Fruit fly (Drosophila melanogaster) whole organism, embryonic: ENCODE measurements around the gene Lsd-1.

Experiments
- Asciz ChIP-seq: fragments of 200-800 bp; sonication (Bioruptor generic); optimal IDR thresholded peaks from 2 replicates; lab custom pipeline; 2017; ENCODE audit warnings: missing biosample characterization, mild to moderate bottlenecking, missing genetic modification characterization, missing genetic modification reagents
- Bgb ChIP-seq: fragments of 200-800 bp; sonication (Bioruptor generic); IDR thresholded peaks from 2 replicates; pipeline ENCODE4 v1.3.6; 2022; ENCODE audit warnings: missing biosample characterization, missing genetic modification characterization; ENCODE audit not compliant: partially characterized antibody
- CG10979 ChIP-seq: fragments of 200-800 bp; sonication (Bioruptor generic); optimal IDR thresholded peaks from 2 replicates; lab custom pipeline; 2018; ENCODE audit warnings: missing biosample characterization, mild to moderate bottlenecking, missing genetic modification characterization, moderate library complexity
- CG11560 ChIP-seq: fragments of 200-800 bp; sonication (Bioruptor generic); IDR thresholded peaks from 3 replicates; pipeline ENCODE4 v1.3.6; 2022; ENCODE audit warnings: missing biosample characterization, missing genetic modification characterization
- CG11695 ChIP-seq: fragments of 200-800 bp; sonication (Bioruptor generic); IDR thresholded peaks from 3 replicates; pipeline ENCODE4 v1.3.6; 2022; ENCODE audit warnings: missing biosample characterization, missing genetic modification characterization
- CG11696 ChIP-seq: fragments of 200-800 bp; sonication (Bioruptor generic); IDR thresholded peaks from 2 replicates; pipeline ENCODE4 v1.3.6; 2022; ENCODE audit warnings: missing biosample characterization, missing genetic modification characterization
- CG13287 ChIP-seq: fragments of 200-800 bp; sonication (Bioruptor generic); IDR thresholded peaks from 2 replicates; pipeline ENCODE4 v1.3.6; 2022; ENCODE audit warnings: missing biosample characterization, missing genetic modification characterization; ENCODE audit not compliant: partially characterized antibody
- CG14860 ChIP-seq: fragments of 200-800 bp; sonication (Bioruptor generic); IDR thresholded peaks from 3 replicates; pipeline ENCODE4 v1.3.6; 2022; ENCODE audit warnings: missing biosample characterization, missing genetic modification characterization; ENCODE audit not compliant: partially characterized antibody
- CG15479 ChIP-seq: fragments of 200-800 bp; sonication (Bioruptor generic); optimal IDR thresholded peaks from 3 replicates; lab custom pipeline; 2019; ENCODE audit warnings: missing biosample characterization, mild to moderate bottlenecking, missing genetic modification characterization, moderate library complexity
- CG16779 ChIP-seq: fragments of 200-800 bp; sonication (Bioruptor generic); IDR thresholded peaks from 2 replicates; pipeline ENCODE4 v1.3.6; 2022; ENCODE audit warnings: missing biosample characterization, missing genetic modification characterization
- CG17568 ChIP-seq: fragments of 200-800 bp; sonication (Bioruptor generic); optimal IDR thresholded peaks from 2 replicates; lab custom pipeline; 2018; ENCODE audit warnings: missing biosample characterization, mild to moderate bottlenecking, missing genetic modification characterization, moderate library complexity
- CG18262 ChIP-seq: fragments of 200-800 bp; optimal IDR thresholded peaks from 3 replicates; lab custom pipeline; 2019; ENCODE audit warnings: missing biosample characterization, mild to moderate bottlenecking, missing genetic modification characterization, moderate library complexity
- CG2875 ChIP-seq: fragments of 200-800 bp; sonication (Bioruptor generic); optimal IDR thresholded peaks from 2 replicates; lab custom pipeline; 2017; ENCODE audit warnings: missing biosample characterization, mild to moderate bottlenecking, missing genetic modification characterization, missing genetic modification reagents
- CG34376 ChIP-seq: fragments of 200-800 bp; sonication (Bioruptor generic); optimal IDR thresholded peaks from 2 replicates; lab custom pipeline; 2018; ENCODE audit warnings: missing biosample characterization, mild to moderate bottlenecking, missing genetic modification characterization
- CG3847 ChIP-seq: fragments of 200-800 bp; sonication (Bioruptor generic); IDR thresholded peaks from 2 replicates; pipeline ENCODE4 v1.3.6; 2022; ENCODE audit warnings: missing biosample characterization, missing genetic modification characterization
- CG42726 ChIP-seq: fragments of 200-800 bp; sonication (Bioruptor generic); IDR thresholded peaks from 2 replicates; pipeline ENCODE4 v1.3.6; 2022; ENCODE audit warnings: missing biosample characterization, missing genetic modification characterization; ENCODE audit not compliant: partially characterized antibody
- CG4282 ChIP-seq: fragments of 200-800 bp; sonication (Bioruptor generic); optimal IDR thresholded peaks from 2 replicates; lab custom pipeline; 2016; ENCODE audit warnings: missing biosample characterization, missing genetic modification characterization
- CG4328 ChIP-seq: fragments of 200-800 bp; sonication (Bioruptor generic); optimal IDR thresholded peaks from 3 replicates; lab custom pipeline; 2017; ENCODE audit warnings: missing biosample characterization, missing genetic modification reagents, missing genetic modification characterization
- CG4424 ChIP-seq: fragments of 200-800 bp; sonication (Bioruptor generic); optimal IDR thresholded peaks from 3 replicates; lab custom pipeline; 2016; ENCODE audit warnings: missing biosample characterization, missing genetic modification characterization
- CG4854 ChIP-seq: fragments of 200-800 bp; sonication (Bioruptor generic); optimal IDR thresholded peaks from 2 replicates; lab custom pipeline; 2016; ENCODE audit warnings: missing biosample characterization, missing genetic modification characterization, inconsistent platforms
- CG6175 ChIP-seq: fragments of 200-800 bp; sonication (Bioruptor generic); IDR thresholded peaks from 3 replicates; pipeline ENCODE4 v1.3.6; 2022; ENCODE audit warnings: missing biosample characterization, missing genetic modification characterization
- CG6254 ChIP-seq: fragments of 200-800 bp; sonication (Bioruptor generic); optimal IDR thresholded peaks from 3 replicates; lab custom pipeline; 2017; ENCODE audit warnings: mild to moderate bottlenecking, missing biosample characterization, missing genetic modification reagents, missing genetic modification characterization
- CG6813 ChIP-seq: fragments of 200-800 bp; sonication (Bioruptor generic); optimal IDR thresholded peaks from 2 replicates; lab custom pipeline; 2017; ENCODE audit warnings: missing biosample characterization, missing genetic modification characterization, mild to moderate bottlenecking, moderate library complexity, missing genetic modification reagents
- CG7357 ChIP-seq: fragments of 200-800 bp; sonication (Bioruptor generic); IDR thresholded peaks from 3 replicates; pipeline ENCODE4 v1.3.6; 2022; ENCODE audit warnings: missing biosample characterization, missing genetic modification characterization
- CG9437 ChIP-seq: fragments of 200-800 bp; sonication (Bioruptor generic); optimal IDR thresholded peaks from 2 replicates; lab custom pipeline; 2018; ENCODE audit warnings: missing biosample characterization, mild to moderate bottlenecking, missing genetic modification characterization
- D19A ChIP-seq: fragments of 200-800 bp; optimal IDR thresholded peaks from 3 replicates; lab custom pipeline; 2019; ENCODE audit warnings: missing biosample characterization, mild to moderate bottlenecking, missing genetic modification characterization, moderate library complexity
- Dip3 ChIP-seq: fragments of 200-800 bp; sonication (Bioruptor generic); optimal IDR thresholded peaks from 3 replicates; lab custom pipeline; 2016; ENCODE audit warnings: missing biosample characterization, missing genetic modification characterization
- Elba2 ChIP-seq: fragments of 200-800 bp; sonication (Bioruptor generic); optimal IDR thresholded peaks from 3 replicates; lab custom pipeline; 2016; ENCODE audit warnings: missing biosample characterization, missing genetic modification characterization
- Med ChIP-seq: fragments of 200-800 bp; sonication (Bioruptor generic); peaks from one replicate; lab custom pipeline; 2016; ENCODE audit warnings: missing biosample characterization, missing genetic modification characterization, mild to moderate bottlenecking, inconsistent platforms, moderate library complexity
- Neu2 ChIP-seq: fragments of 200-800 bp; sonication (Bioruptor generic); optimal IDR thresholded peaks from 3 replicates; lab custom pipeline; 2016; ENCODE audit warnings: missing biosample characterization, missing genetic modification characterization, borderline replicate concordance
- Sry-β ChIP-seq: fragments of 200-800 bp; sonication (Bioruptor generic); optimal IDR thresholded peaks from 2 replicates; lab custom pipeline; 2018; ENCODE audit warnings: missing biosample characterization, mild to moderate bottlenecking, missing genetic modification characterization, moderate library complexity
- abd-A ChIP-seq: fragments of 200-800 bp; sonication (Bioruptor generic); optimal IDR thresholded peaks from 3 replicates; lab custom pipeline; 2019; ENCODE audit warnings: missing biosample characterization, mild to moderate bottlenecking, missing genetic modification characterization, moderate library complexity
- ac ChIP-seq: fragments of 200-800 bp; sonication (Bioruptor generic); optimal IDR thresholded peaks from 3 replicates; lab custom pipeline; 2017; ENCODE audit warnings: missing biosample characterization, mild to moderate bottlenecking, missing genetic modification characterization
- crc ChIP-seq: fragments of 200-800 bp; sonication (Bioruptor generic); optimal IDR thresholded peaks from 2 replicates; lab custom pipeline; 2016; ENCODE audit warnings: missing biosample characterization, missing genetic modification characterization
- da ChIP-seq: fragments of 200-800 bp; sonication (Bioruptor generic); optimal IDR thresholded peaks from 2 replicates; lab custom pipeline; 2016; ENCODE audit warnings: missing biosample characterization, missing genetic modification characterization
- danr ChIP-seq: fragments of 200-800 bp; sonication (Bioruptor generic); IDR thresholded peaks from 2 replicates; pipeline ENCODE4 v1.3.6; 2022; ENCODE audit warnings: missing biosample characterization, missing genetic modification characterization
- esg ChIP-seq: fragments of 200-800 bp; sonication (Bioruptor generic); conservative IDR thresholded peaks from 2 replicates; pipeline ENCODE4 v1.3.6; 2022; ENCODE audit warnings: missing biosample characterization, missing genetic modification characterization
- ftz-f1 ChIP-seq: fragments of 200-800 bp; sonication (Bioruptor generic); optimal IDR thresholded peaks from 2 replicates; lab custom pipeline; 2016; ENCODE audit warnings: missing biosample characterization, missing genetic modification characterization
- gro ChIP-seq: fragments of 200-800 bp; sonication (Bioruptor generic); optimal IDR thresholded peaks from 2 replicates; lab custom pipeline; 2016; ENCODE audit warnings: missing biosample characterization, missing genetic modification characterization
- knrl ChIP-seq: fragments of 200-800 bp; sonication (Bioruptor generic); IDR thresholded peaks from 3 replicates; pipeline ENCODE4 v1.3.6; 2022; ENCODE audit warnings: missing biosample characterization, missing genetic modification characterization; ENCODE audit not compliant: partially characterized antibody
- lov ChIP-seq, 2 experiments: fragments of 200-800 bp in 1 of 2; fragments of >200 bp in 1 of 2; sonication (Bioruptor generic) in 1 of 2; IDR thresholded peaks in 1 of 2; optimal IDR thresholded peaks in 1 of 2; 2 replicates in 1 of 2; 3 replicates in 1 of 2; pipeline versions ENCODE4 v1.3.6 to Lab custom; 2017 to 2022; ENCODE audit warnings: missing biosample characterization in 1 of 2, missing genetic modification characterization in 1 of 2
- mirr ChIP-seq: fragments of 200-800 bp; sonication (Bioruptor generic); optimal IDR thresholded peaks from 3 replicates; lab custom pipeline; 2018; ENCODE audit warnings: missing biosample characterization, mild to moderate bottlenecking, missing genetic modification characterization
- mld ChIP-seq: fragments of 200-800 bp; sonication (Bioruptor generic); IDR thresholded peaks from 3 replicates; pipeline ENCODE4 v1.3.6; 2022; ENCODE audit warnings: missing biosample characterization, missing genetic modification characterization; ENCODE audit not compliant: partially characterized antibody
- nau ChIP-seq: fragments of 200-800 bp; sonication (Bioruptor generic); optimal IDR thresholded peaks from 3 replicates; lab custom pipeline; 2017; ENCODE audit warnings: missing biosample characterization, mild to moderate bottlenecking, missing genetic modification characterization, missing genetic modification reagents
- ro ChIP-seq: fragments of 200-800 bp; sonication (Bioruptor generic); IDR thresholded peaks from 2 replicates; pipeline ENCODE4 v1.3.6; 2022; ENCODE audit warnings: missing biosample characterization, missing genetic modification characterization
- sim ChIP-seq: fragments of 200-800 bp; sonication (Bioruptor generic); IDR thresholded peaks from 2 replicates; pipeline ENCODE4 v1.3.6; 2022; ENCODE audit warnings: missing biosample characterization, missing genetic modification characterization
- slbo ChIP-seq: fragments of 200-800 bp; sonication (Bioruptor generic); IDR thresholded peaks from 2 replicates; pipeline ENCODE4 v1.3.6; 2022; ENCODE audit warnings: missing biosample characterization, missing genetic modification characterization
- tin ChIP-seq: fragments of 200-800 bp; sonication (Bioruptor generic); optimal IDR thresholded peaks from 3 replicates; lab custom pipeline; 2016; ENCODE audit warnings: missing biosample characterization, missing genetic modification characterization
- vnd ChIP-seq: fragments of 200-800 bp; sonication (Bioruptor generic); IDR thresholded peaks from 3 replicates; pipeline ENCODE4 v1.3.6; 2022; ENCODE audit warnings: missing biosample characterization, missing genetic modification characterization; ENCODE audit not compliant: partially characterized antibody

Gene Lsd-1

dm6 chr3R:23724843-23725506 lies 38.7 kb upstream of the Lsd-1 start (continued):
- TF ChIP-seq CG6813 (GFP tag; lab: Kevin White, UChicago) = peak; percentile 8
- TF ChIP-seq abd-A (tag; lab: Kevin White, UChicago) = no peak
- TF ChIP-seq CG17568 = no peak
- no peak for TF ChIP-seq CG42726 (GFP tag; lab: Robert Waterston, UW)
- no peak for TF ChIP-seq CG6254 (GFP tag; lab: Kevin White, UChicago)
- TF ChIP-seq gro (GFP tag; lab: Kevin White, UChicago) = peak; percentile 29
- no peak for TF ChIP-seq CG4328 (GFP tag; lab: Kevin White, UChicago)
- TF ChIP-seq nau (GFP tag; lab: Kevin White, UChicago) = no peak
- peak; percentile 86 for TF ChIP-seq mirr (GFP tag; lab: Kevin White, UChicago)
- no peak for TF ChIP-seq lov (optimal IDR thresholded peaks at IDR 0.05; lab: Kevin White, UChicago)
- no peak for TF ChIP-seq lov (GFP tag; IDR thresholded peaks at IDR 0.05; lab: Robert Waterston, UW)
- TF ChIP-seq CG3847 (GFP tag; lab: Robert Waterston, UW) = no peak
- TF ChIP-seq esg = no peak
- no peak for TF ChIP-seq sim
- peak; percentile 28 for TF ChIP-seq Med (GFP tag; lab: Kevin White, UChicago)
- TF ChIP-seq Asciz (GFP tag; lab: Kevin White, UChicago) = no peak
- no peak for TF ChIP-seq CG9437 (GFP tag; lab: Kevin White, UChicago)
- no peak for TF ChIP-seq slbo
- TF ChIP-seq vnd = no peak
- TF ChIP-seq CG4282 (GFP tag; lab: Kevin White, UChicago) = no peak
- TF ChIP-seq CG11695 (GFP tag; lab: Robert Waterston, UW) = no peak
- no peak for TF ChIP-seq mld (GFP tag; lab: Robert Waterston, UW)
- TF ChIP-seq Bgb (GFP tag; lab: Robert Waterston, UW) = no peak
- TF ChIP-seq Sry-β = no peak
- TF ChIP-seq Neu2 (GFP tag; lab: Kevin White, UChicago) = no peak
- TF ChIP-seq CG10979 (tag; lab: Kevin White, UChicago) = no peak
- TF ChIP-seq D19A (tag; lab: Kevin White, UChicago) = no peak
- peak; percentile 85 for TF ChIP-seq CG34376
- TF ChIP-seq CG18262 (tag; lab: Kevin White, UChicago) = no peak
- TF ChIP-seq da (GFP tag; lab: Kevin White, UChicago) = no peak
- no peak for TF ChIP-seq ftz-f1 (GFP tag; lab: Kevin White, UChicago)
- TF ChIP-seq CG15479 = peak; percentile 28
- no peak for TF ChIP-seq Dip3 (GFP tag; lab: Kevin White, UChicago)
- TF ChIP-seq CG6175 (GFP tag; lab: Robert Waterston, UW) = no peak
- TF ChIP-seq knrl (GFP tag; lab: Robert Waterston, UW) = no peak
- no peak for TF ChIP-seq CG16779 (GFP tag; lab: Robert Waterston, UW)
- TF ChIP-seq danr (GFP tag; lab: Robert Waterston, UW) = no peak
- no peak for TF ChIP-seq Elba2 (GFP tag; lab: Kevin White, UChicago)
- no peak for TF ChIP-seq CG2875
- TF ChIP-seq CG4424 = no peak
- TF ChIP-seq CG13287 = no peak
- TF ChIP-seq ac = no peak
- no peak for TF ChIP-seq tin (GFP tag; lab: Kevin White, UChicago)
- no peak for TF ChIP-seq CG11560 (tag; lab: Robert Waterston, UW)
- no peak for TF ChIP-seq crc (GFP tag; lab: Kevin White, UChicago)
- TF ChIP-seq CG7357 (GFP tag; lab: Robert Waterston, UW) = no peak
- no peak for TF ChIP-seq CG11696 (GFP tag; lab: Robert Waterston, UW)
- no peak for TF ChIP-seq CG14860 (GFP tag; lab: Robert Waterston, UW)
- no peak for TF ChIP-seq ro
- no peak for TF ChIP-seq CG4854
